Fruit fly (Drosophila melanogaster) whole organism, pupa: Measurements from ENCODE around the gene Pvf1.

ENCODE experiments used
- CG10348 ChIP-seq: fragments of 200-800 bp; sonication (Bioruptor generic); IDR thresholded peaks from 2 replicates; pipeline ENCODE4 v1.3.6; 2022; ENCODE audit warnings: missing biosample characterization, missing genetic modification characterization
- CG12605 ChIP-seq: fragments of 200-800 bp; sonication (Bioruptor generic); IDR thresholded peaks from 2 replicates; pipeline ENCODE4 v1.3.6; 2022; ENCODE audit warnings: missing biosample characterization, missing genetic modification characterization
- CG13204 ChIP-seq: fragments of 200-800 bp; sonication (Bioruptor generic); optimal IDR thresholded peaks from 2 replicates; lab custom pipeline; 2018; ENCODE audit warnings: missing biosample characterization, mild to moderate bottlenecking, missing genetic modification characterization, moderate library complexity
- CG34367 ChIP-seq: fragments of 200-800 bp; sonication (Bioruptor generic); optimal IDR thresholded peaks from 2 replicates; lab custom pipeline; 2018; ENCODE audit warnings: missing biosample characterization, mild to moderate bottlenecking, missing genetic modification characterization
- CG8159 ChIP-seq: fragments of 200-800 bp; sonication (Bioruptor generic); optimal IDR thresholded peaks from 3 replicates; lab custom pipeline; 2018; ENCODE audit warnings: missing biosample characterization, mild to moderate bottlenecking, missing genetic modification characterization, moderate library complexity
- CG8301 ChIP-seq: fragments of 200-800 bp; sonication (Bioruptor generic); optimal IDR thresholded peaks from 2 replicates; lab custom pipeline; 2018; ENCODE audit warnings: missing biosample characterization, mild to moderate bottlenecking, missing genetic modification characterization
- CG9948 ChIP-seq: fragments of 200-800 bp; sonication (Bioruptor generic); optimal IDR thresholded peaks from 2 replicates; lab custom pipeline; 2018; ENCODE audit warnings: missing biosample characterization, mild to moderate bottlenecking, missing genetic modification characterization, moderate library complexity
- EcR ChIP-seq: fragments of 200-800 bp; sonication (Bioruptor generic); optimal IDR thresholded peaks from 3 replicates; lab custom pipeline; 2019; ENCODE audit warnings: missing biosample characterization, missing genetic modification characterization, mild to moderate bottlenecking, moderate library complexity, missing genetic modification reagents
- Ets98B ChIP-seq: fragments of 200-800 bp; sonication (Bioruptor generic); IDR thresholded peaks from 2 replicates; pipeline ENCODE4 v1.3.6; 2022; ENCODE audit warnings: missing biosample characterization, missing genetic modification characterization
- Pif1B ChIP-seq: fragments of 200-800 bp; sonication (Bioruptor generic); optimal IDR thresholded peaks from 3 replicates; lab custom pipeline; 2016; ENCODE audit warnings: missing biosample characterization, missing genetic modification characterization
- fd96Ca ChIP-seq: fragments of 200-800 bp; sonication (Bioruptor generic); IDR thresholded peaks from 3 replicates; pipeline ENCODE4 v1.3.6; 2022; ENCODE audit warnings: missing biosample characterization, missing genetic modification characterization
- gl ChIP-seq: fragments of 200-800 bp; sonication (Bioruptor generic); optimal IDR thresholded peaks from 2 replicates; lab custom pipeline; 2018; ENCODE audit warnings: missing biosample characterization, mild to moderate bottlenecking, missing genetic modification characterization

DNA sequence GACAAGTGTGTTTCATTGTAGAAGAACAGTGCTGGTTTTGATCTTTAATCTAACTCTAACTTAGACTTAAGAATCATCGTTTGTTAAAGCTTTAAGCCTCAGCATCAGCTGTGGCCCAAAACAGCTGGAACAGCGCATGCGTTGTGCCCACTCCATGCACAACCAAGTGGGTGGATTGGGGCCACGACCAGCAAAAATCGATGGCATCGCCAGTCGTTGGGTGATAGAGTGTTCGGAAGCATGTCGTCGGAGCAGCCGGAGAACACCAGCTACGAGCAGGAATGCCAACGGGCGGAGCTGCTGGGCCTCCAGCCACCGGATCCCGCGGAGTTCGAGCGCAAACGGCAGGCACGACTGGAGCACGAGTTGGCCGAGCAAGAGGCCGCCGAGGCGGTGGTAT lies 27.6 kb downstream of the Pvf1 start, which contains the start of gene CG32544:
- no peak for TF ChIP-seq CG34367 (tag; lab: Kevin White, UChicago)
- no peak for TF ChIP-seq CG12605 (GFP tag; lab: Robert Waterston, UW)
- no peak for TF ChIP-seq EcR
- no peak for TF ChIP-seq CG8159 (tag; lab: Kevin White, UChicago)
- TF ChIP-seq CG9948: no peak
- no peak for TF ChIP-seq CG13204 (GFP tag; lab: Kevin White, UChicago)
- TF ChIP-seq CG10348: no peak
- no peak for TF ChIP-seq gl
- no peak for TF ChIP-seq fd96Ca (GFP tag; lab: Robert Waterston, UW)
- TF ChIP-seq CG8301 (tag; lab: Kevin White, UChicago): no peak
- TF ChIP-seq Pif1B (GFP tag; lab: Kevin White, UChicago): no peak
- TF ChIP-seq Ets98B: no peak
